Worm (Caenorhabditis elegans): ENCODE measurements around the gene C33D9.13.

Gene C33D9.13

DNA sequence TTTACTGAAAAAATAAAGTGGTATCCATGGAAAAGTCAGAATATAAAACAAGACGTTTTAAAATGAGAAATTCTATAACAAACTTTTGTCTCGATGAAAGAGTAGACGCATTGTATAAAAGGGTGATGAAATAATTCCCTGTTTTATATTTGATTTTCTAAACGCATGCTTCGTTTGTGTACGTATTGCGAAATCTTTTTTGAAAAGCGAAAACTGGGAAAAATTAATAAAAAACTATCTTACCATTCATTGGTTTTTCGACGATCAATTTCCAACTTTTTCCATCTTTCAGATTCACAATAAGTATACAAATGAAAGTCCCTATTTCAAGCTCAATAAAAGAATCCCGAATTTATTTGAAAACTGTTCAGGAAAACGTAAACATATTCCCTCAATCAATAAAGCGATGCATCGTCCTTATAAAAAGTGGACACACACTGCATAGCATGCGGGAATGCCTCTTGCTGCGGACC, at the start of gene C33D9.13:
C33D9.13 (minus strand) TSS at position 423 of the 473 bp plus-strand sequence.
- TF ChIP-seq pha-4 (tag; optimal IDR thresholded peaks at IDR 0.05), result peak; percentile 21
- peak; percentile 1 for TF ChIP-seq ceh-28 (tag; optimal IDR thresholded peaks at IDR 0.05)
- no peak for TF ChIP-seq ceh-16 (tag; optimal IDR thresholded peaks at IDR 0.05)

DNA sequence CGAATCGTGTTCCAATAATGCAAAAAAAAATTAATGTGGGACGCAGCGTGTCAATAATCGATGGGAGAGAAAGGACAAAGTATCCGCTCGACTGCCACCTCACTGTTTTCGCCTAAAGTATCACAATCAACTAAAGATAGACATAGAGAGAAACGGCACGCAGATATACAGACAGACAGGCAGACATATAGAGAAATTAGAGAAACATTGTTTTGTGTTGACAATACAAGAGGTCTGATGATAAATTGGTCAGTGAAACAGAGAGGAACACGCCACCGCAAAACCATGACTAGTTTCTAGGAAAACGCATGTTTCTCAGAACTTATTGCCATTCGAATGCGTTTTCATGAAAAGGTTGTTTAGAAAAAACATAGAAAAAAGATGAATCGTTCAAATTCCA, 45.5 kb upstream of the C33D9.13 start, which contains the start of gene T28C6.8:
T28C6.8 (minus strand) TSS at position 137 of the 400 bp plus-strand sequence.
- TF ChIP-seq ceh-82 (tag; optimal IDR thresholded peaks at IDR 0.05) (no peak), hmg-11 (tag; optimal IDR thresholded peaks at IDR 0.05) (no peak), nhr-25 (tag; optimal IDR thresholded peaks at IDR 0.05) (peak; percentile 66), zag-1 (tag; optimal IDR thresholded peaks at IDR 0.05) (no peak), fkh-2 (tag; optimal IDR thresholded peaks at IDR 0.05) (no peak), ztf-4 (tag; optimal IDR thresholded peaks at IDR 0.05) (no peak), egl-5 (tag; optimal IDR thresholded peaks at IDR 0.05) (no peak), skn-1 (tag; optimal IDR thresholded peaks at IDR 0.05) (no peak), fos-1 (tag; optimal IDR thresholded peaks at IDR 0.05) (no peak), ztf-11 (tag; optimal IDR thresholded peaks at IDR 0.05) (no peak), tbx-2 (tag; optimal IDR thresholded peaks at IDR 0.05) (no peak), nhr-76 (tag; optimal IDR thresholded peaks at IDR 0.05) (no peak), lsy-12 (tag; optimal IDR thresholded peaks at IDR 0.05) (no peak), elt-3 (tag; optimal IDR thresholded peaks at IDR 0.05) (no peak), fkh-10 (GFP tag; optimal IDR thresholded peaks at IDR 0.05) (no peak), R02D3.7 (tag; optimal IDR thresholded peaks at IDR 0.05) (peak; percentile 7), ama-1 (optimal IDR thresholded peaks at IDR 0.05) (no peak), aly-2 (tag; optimal IDR thresholded peaks at IDR 0.05) (no peak), nhr-11 (tag; optimal IDR thresholded peaks at IDR 0.05) (no peak), unc-62 (GFP tag; optimal IDR thresholded peaks at IDR 0.05) (no peak), nhr-43 (tag; optimal IDR thresholded peaks at IDR 0.05; ENCODE audit: poor library complexity, severe bottlenecking) (no peak), daf-12 (tag; optimal IDR thresholded peaks at IDR 0.05) (no peak), jun-1 (tag; optimal IDR thresholded peaks at IDR 0.05) (no peak), pqm-1 (tag; optimal IDR thresholded peaks at IDR 0.05) (peak; percentile 88), ceh-16 (tag; optimal IDR thresholded peaks at IDR 0.05) (no peak), nhr-23 (tag; optimal IDR thresholded peaks at IDR 0.05) (peak; percentile 21), ceh-28 (tag; optimal IDR thresholded peaks at IDR 0.05) (peak; percentile 38), nfya-1 (tag; optimal IDR thresholded peaks at IDR 0.05; ENCODE audit: insufficient read depth) (no peak), eor-1 (tag; optimal IDR thresholded peaks at IDR 0.05) (no peak), nhr-12 (tag; optimal IDR thresholded peaks at IDR 0.05) (no peak), lin-39 (tag; optimal IDR thresholded peaks at IDR 0.05) (no peak), pha-4 (tag; optimal IDR thresholded peaks at IDR 0.05) (peak; percentile 89), mml-1 (tag; optimal IDR thresholded peaks at IDR 0.05) (no peak), egl-27 (tag; optimal IDR thresholded peaks at IDR 0.05) (no peak), unc-39 (tag; optimal IDR thresholded peaks at IDR 0.05) (no peak), elt-2 (tag; optimal IDR thresholded peaks at IDR 0.05) (peak; percentile 45), snpc-4 (tag; optimal IDR thresholded peaks at IDR 0.05) (no peak), elt-1 (tag; optimal IDR thresholded peaks at IDR 0.05) (no peak), nhr-28 (tag; optimal IDR thresholded peaks at IDR 0.05) (no peak), nhr-77 (tag; optimal IDR thresholded peaks at IDR 0.05) (no peak), mdl-1 (tag; optimal IDR thresholded peaks at IDR 0.05) (no peak), sea-2 (GFP tag; optimal IDR thresholded peaks at IDR 0.05) (no peak), lin-15B (tag; optimal IDR thresholded peaks at IDR 0.05) (peak; percentile 1), ZK546.5 (tag; optimal IDR thresholded peaks at IDR 0.05) (no peak), ceh-9 (tag; optimal IDR thresholded peaks at IDR 0.05) (no peak), nhr-237 (tag; optimal IDR thresholded peaks at IDR 0.05) (no peak), nhr-67 (tag; optimal IDR thresholded peaks at IDR 0.05) (no peak)
